Worm (Caenorhabditis elegans) whole organism, L3 larva: ENCODE measurements around the gene F13H8.1.
A peak's percentile ranks its signal among the peaks of the same experiment; 100 is the strongest.

Source experiments
- fkh-10 ChIP-seq: sonication (generic microtip); optimal IDR thresholded peaks from 2 replicates; lab custom pipeline; 2017; ENCODE audit warnings: missing biosample characterization, missing genetic modification reagents, missing genetic modification characterization
- nfya-1 ChIP-seq: sonication (generic microtip); optimal IDR thresholded peaks from 2 replicates; lab custom pipeline; 2017; ENCODE audit warnings: missing genetic modification characterization, mild to moderate bottlenecking, missing compliant biosample characterization, antibody characterized with exemption, moderate library complexity; ENCODE audit not compliant: insufficient read depth
- nhr-76 ChIP-seq: fragments of 150-350 bp; sonication (generic microtip); optimal IDR thresholded peaks from 5 replicates; lab custom pipeline; 2014; ENCODE audit warnings: missing biosample characterization, missing genetic modification characterization
- unc-62 ChIP-seq: fragments of 150-350 bp; sonication (generic microtip); optimal IDR thresholded peaks from 4 replicates; lab custom pipeline; 2014; ENCODE audit warnings: missing biosample characterization, missing genetic modification reagents, missing genetic modification characterization

DNA sequence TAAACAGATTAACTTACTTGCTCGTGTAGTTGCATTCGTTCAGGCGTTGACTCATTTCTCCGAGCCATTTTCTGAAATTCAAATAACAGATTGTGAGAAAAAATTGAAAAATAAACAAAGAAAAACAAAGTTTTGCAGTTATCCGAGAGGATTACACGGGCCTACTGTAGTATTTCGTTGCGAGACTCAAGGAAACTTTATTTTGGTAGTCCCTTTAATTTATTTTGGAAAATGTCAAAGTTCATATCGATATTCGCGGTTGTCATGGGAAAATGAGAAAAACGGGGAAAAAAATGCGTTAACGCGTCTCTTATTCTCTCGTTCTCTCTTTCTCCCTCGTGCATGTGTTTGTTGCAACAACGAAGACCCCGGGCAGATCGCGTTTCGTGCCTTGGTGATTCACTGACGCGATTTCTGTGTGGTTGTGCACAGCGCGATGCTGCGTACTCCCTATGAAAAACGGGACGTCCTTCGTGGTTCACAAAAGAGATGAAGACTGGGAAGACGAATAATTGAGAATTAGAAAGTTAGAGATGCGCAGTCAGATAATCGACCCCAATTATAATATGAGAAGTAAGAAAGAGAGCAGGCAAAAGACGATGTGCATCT is 48.1 kb downstream of the F13H8.1 start, which contains the start of gene set-4:
- TF ChIP-seq unc-62 (GFP tag; lab: Kevin White, UChicago) (peak; percentile 46), nhr-76 (tag; lab: Kevin White, UChicago) (no peak), fkh-10 (peak; percentile 64), nfya-1 (tag; lab: Kevin White, UChicago) (peak; percentile 94)
